Fruit fly (Drosophila melanogaster) whole organism, embryonic: ENCODE data around the gene pico.

Source experiments
- Adf1 ChIP-seq: fragments of 200-800 bp; sonication (Bioruptor generic); IDR thresholded peaks from 2 replicates; pipeline ENCODE4 v1.3.6; 2022; ENCODE audit warnings: missing biosample characterization, missing genetic modification characterization
- B-H1 ChIP-seq: fragments of 200-800 bp; sonication (Bioruptor generic); IDR thresholded peaks from 3 replicates; pipeline ENCODE4 v1.3.6; 2022; ENCODE audit warnings: missing biosample characterization, missing genetic modification characterization
- CG11093 ChIP-seq: fragments of 200-800 bp; sonication (Bioruptor generic); IDR thresholded peaks from 3 replicates; pipeline ENCODE4 v1.3.6; 2022; ENCODE audit warnings: missing biosample characterization, missing genetic modification characterization
- CG11247 ChIP-seq: fragments of 200-800 bp; sonication (Bioruptor generic); IDR thresholded peaks from 2 replicates; pipeline ENCODE4 v1.3.6; 2022; ENCODE audit warnings: missing biosample characterization, missing genetic modification characterization
- CG11398 ChIP-seq: fragments of 200-800 bp; sonication (Bioruptor generic); optimal IDR thresholded peaks from 2 replicates; lab custom pipeline; 2016; ENCODE audit warnings: missing biosample characterization, missing genetic modification characterization
- CG12219 ChIP-seq: fragments of 200-800 bp; sonication (Bioruptor generic); optimal IDR thresholded peaks from 3 replicates; lab custom pipeline; 2018; ENCODE audit warnings: missing biosample characterization, mild to moderate bottlenecking, missing genetic modification characterization
- CG12391 ChIP-seq: fragments of 200-800 bp; sonication (Bioruptor generic); optimal IDR thresholded peaks from 3 replicates; lab custom pipeline; 2018; ENCODE audit warnings: missing biosample characterization, mild to moderate bottlenecking, missing genetic modification characterization, moderate library complexity
- CG14860 ChIP-seq: fragments of 200-800 bp; sonication (Bioruptor generic); IDR thresholded peaks from 3 replicates; pipeline ENCODE4 v1.3.6; 2022; ENCODE audit warnings: missing biosample characterization, missing genetic modification characterization; ENCODE audit not compliant: partially characterized antibody
- CG17359 ChIP-seq: fragments of 200-800 bp; sonication (Bioruptor generic); optimal IDR thresholded peaks from 3 replicates; lab custom pipeline; 2018; ENCODE audit warnings: missing biosample characterization, mild to moderate bottlenecking, missing genetic modification characterization, moderate library complexity
- CG17361 ChIP-seq: fragments of 200-800 bp; sonication (Bioruptor generic); IDR thresholded peaks from 3 replicates; pipeline ENCODE4 v1.3.6; 2022; ENCODE audit warnings: missing biosample characterization, missing genetic modification characterization
- CG17912 ChIP-seq: fragments of 200-800 bp; sonication (Bioruptor generic); optimal IDR thresholded peaks from 2 replicates; lab custom pipeline; 2018; ENCODE audit warnings: missing biosample characterization, mild to moderate bottlenecking, missing genetic modification characterization
- CG18599 ChIP-seq: fragments of 200-800 bp; sonication (Bioruptor generic); optimal IDR thresholded peaks from 3 replicates; lab custom pipeline; 2017; ENCODE audit warnings: missing biosample characterization, missing genetic modification characterization, mild to moderate bottlenecking, moderate library complexity, missing genetic modification reagents
- CG2129 ChIP-seq: fragments of 200-800 bp; sonication (Bioruptor generic); IDR thresholded peaks from 2 replicates; pipeline ENCODE4 v1.3.6; 2022; ENCODE audit warnings: missing biosample characterization, missing genetic modification characterization; ENCODE audit not compliant: partially characterized antibody
- CG2678 ChIP-seq: fragments of 200-800 bp; sonication (Bioruptor generic); optimal IDR thresholded peaks from 3 replicates; lab custom pipeline; 2019; ENCODE audit warnings: missing biosample characterization, mild to moderate bottlenecking, missing genetic modification characterization, moderate library complexity
- CG2889 ChIP-seq: fragments of 200-800 bp; sonication (Bioruptor generic); IDR thresholded peaks from 3 replicates; pipeline ENCODE4 v1.3.6; 2022; ENCODE audit warnings: missing biosample characterization, missing genetic modification characterization
- CG3065 ChIP-seq: fragments of 200-800 bp; sonication (Bioruptor generic); optimal IDR thresholded peaks from 2 replicates; lab custom pipeline; 2016; ENCODE audit warnings: missing biosample characterization, missing genetic modification characterization
- CG4730 ChIP-seq: fragments of 200-800 bp; sonication (Bioruptor generic); IDR thresholded peaks from 2 replicates; pipeline ENCODE4 v1.3.6; 2022; ENCODE audit warnings: missing biosample characterization, missing genetic modification characterization
- CG9817 ChIP-seq: fragments of 200-800 bp; sonication (Bioruptor generic); optimal IDR thresholded peaks from 2 replicates; lab custom pipeline; 2018; ENCODE audit warnings: missing biosample characterization, mild to moderate bottlenecking, missing genetic modification characterization, moderate library complexity
- CTCF ChIP-seq: fragments of 200-800 bp; sonication (Bioruptor generic); optimal IDR thresholded peaks from 2 replicates; lab custom pipeline; 2017; ENCODE audit warnings: missing biosample characterization, mild to moderate bottlenecking, missing genetic modification characterization, moderate library complexity
- Dfd ChIP-seq, 2 experiments: fragments of >200 bp; optimal IDR thresholded peaks; 2 replicates each; lab custom pipeline; 2017; ENCODE audit warnings: missing biosample characterization in 2 of 2, missing genetic modification characterization in 2 of 2
- Drgx ChIP-seq: fragments of 200-800 bp; sonication (Bioruptor generic); IDR thresholded peaks from 2 replicates; pipeline ENCODE4 v1.3.6; 2022; ENCODE audit warnings: missing biosample characterization, missing genetic modification characterization
- HmgD ChIP-seq: fragments of 200-800 bp; sonication (Bioruptor generic); optimal IDR thresholded peaks from 3 replicates; lab custom pipeline; 2016; ENCODE audit warnings: missing biosample characterization, missing genetic modification characterization
- Hmr ChIP-seq: fragments of 200-800 bp; sonication (Bioruptor generic); optimal IDR thresholded peaks from 3 replicates; lab custom pipeline; 2017; ENCODE audit warnings: mild to moderate bottlenecking, missing biosample characterization, missing genetic modification reagents, missing genetic modification characterization
- Hr3 ChIP-seq: fragments of 200-800 bp; sonication (Bioruptor generic); optimal IDR thresholded peaks from 3 replicates; lab custom pipeline; 2016; ENCODE audit warnings: missing biosample characterization, missing genetic modification characterization
- MESR4 ChIP-seq: fragments of 200-800 bp; sonication (Bioruptor generic); optimal IDR thresholded peaks from 2 replicates; lab custom pipeline; 2018; ENCODE audit warnings: missing biosample characterization, mild to moderate bottlenecking, missing genetic modification characterization, moderate library complexity
- MTF-1 ChIP-seq: fragments of 200-800 bp; sonication (Bioruptor generic); optimal IDR thresholded peaks from 2 replicates; lab custom pipeline; 2018; ENCODE audit warnings: missing biosample characterization, mild to moderate bottlenecking, missing genetic modification characterization, borderline replicate concordance
- Mrtf ChIP-seq: fragments of 200-800 bp; sonication (Bioruptor generic); IDR thresholded peaks from 3 replicates; pipeline ENCODE4 v1.3.6; 2022; ENCODE audit warnings: missing biosample characterization, missing genetic modification characterization
- Rx ChIP-seq: fragments of 200-800 bp; sonication (Bioruptor generic); IDR thresholded peaks from 2 replicates; pipeline ENCODE4 v1.3.6; 2022; ENCODE audit warnings: missing biosample characterization, missing genetic modification characterization
- Scr ChIP-seq: fragments of 200-800 bp; sonication (Bioruptor generic); IDR thresholded peaks from 2 replicates; pipeline ENCODE4 v1.3.6; 2022; ENCODE audit warnings: missing biosample characterization, missing genetic modification characterization; ENCODE audit not compliant: partially characterized antibody
- Stat92E ChIP-seq, 3 experiments: fragments of >200 bp in 2 of 3; fragments of 200-800 bp in 1 of 3; sonication (Bioruptor generic) in 1 of 3; optimal IDR thresholded peaks; 2 replicates each; lab custom pipeline; 2017 to 2019; ENCODE audit warnings: missing biosample characterization in 3 of 3, missing genetic modification characterization in 3 of 3, mild to moderate bottlenecking in 1 of 3, moderate library complexity in 1 of 3
- Vsx1 ChIP-seq: fragments of 200-800 bp; sonication (Bioruptor generic); optimal IDR thresholded peaks from 2 replicates; lab custom pipeline; 2017; ENCODE audit warnings: missing biosample characterization, mild to moderate bottlenecking, missing genetic modification characterization, missing genetic modification reagents
- ap ChIP-seq: fragments of 200-800 bp; sonication (Bioruptor generic); IDR thresholded peaks from 2 replicates; pipeline ENCODE4 v1.3.6; 2022; ENCODE audit warnings: missing biosample characterization, missing genetic modification characterization
- ase ChIP-seq: fragments of 200-800 bp; sonication (Bioruptor generic); IDR thresholded peaks from 3 replicates; pipeline ENCODE4 v1.3.6; 2022; ENCODE audit warnings: missing biosample characterization, missing genetic modification characterization
- ci ChIP-seq: fragments of 200-800 bp; sonication (Bioruptor generic); IDR thresholded peaks from 3 replicates; pipeline ENCODE4 v1.3.6; 2022; ENCODE audit warnings: missing biosample characterization, missing genetic modification characterization
- corto ChIP-seq: fragments of 200-800 bp; sonication (Bioruptor generic); optimal IDR thresholded peaks from 2 replicates; lab custom pipeline; 2016; ENCODE audit warnings: missing biosample characterization, mild to moderate bottlenecking, missing genetic modification characterization, moderate library complexity
- dan ChIP-seq: fragments of 200-800 bp; sonication (Bioruptor generic); IDR thresholded peaks from 2 replicates; pipeline ENCODE4 v1.3.6; 2022; ENCODE audit warnings: missing biosample characterization, missing genetic modification characterization
- danr ChIP-seq: fragments of 200-800 bp; sonication (Bioruptor generic); IDR thresholded peaks from 2 replicates; pipeline ENCODE4 v1.3.6; 2022; ENCODE audit warnings: missing biosample characterization, missing genetic modification characterization
- esg ChIP-seq: fragments of 200-800 bp; sonication (Bioruptor generic); conservative IDR thresholded peaks from 2 replicates; pipeline ENCODE4 v1.3.6; 2022; ENCODE audit warnings: missing biosample characterization, missing genetic modification characterization
- exex ChIP-seq: fragments of 200-800 bp; sonication (Bioruptor generic); optimal IDR thresholded peaks from 4 replicates; lab custom pipeline; 2018; ENCODE audit warnings: missing biosample characterization, mild to moderate bottlenecking, missing genetic modification characterization, moderate library complexity
- fd102C ChIP-seq: fragments of 200-800 bp; sonication (Bioruptor generic); optimal IDR thresholded peaks from 2 replicates; lab custom pipeline; 2018; ENCODE audit warnings: missing biosample characterization, mild to moderate bottlenecking, missing genetic modification characterization, moderate library complexity
- gt ChIP-seq: fragments of 200-800 bp; sonication (Bioruptor generic); IDR thresholded peaks from 2 replicates; pipeline ENCODE4 v1.3.6; 2022; ENCODE audit warnings: missing biosample characterization, missing genetic modification characterization
- lola ChIP-seq, 3 experiments: fragments of >200 bp in 2 of 3; fragments of 200-800 bp in 1 of 3; sonication (Bioruptor generic) in 1 of 3; optimal IDR thresholded peaks; 2 replicates each; lab custom pipeline; 2017 to 2019; ENCODE audit warnings: missing biosample characterization in 3 of 3, missing genetic modification characterization in 3 of 3, mild to moderate bottlenecking in 1 of 3, moderate library complexity in 1 of 3
- p53 ChIP-seq: fragments of 200-800 bp; sonication (Bioruptor generic); optimal IDR thresholded peaks from 2 replicates; lab custom pipeline; 2016; ENCODE audit warnings: missing biosample characterization, missing genetic modification characterization
- pan ChIP-seq, 4 experiments: fragments of >200 bp in 3 of 4; fragments of 200-800 bp in 1 of 4; sonication (Bioruptor generic) in 1 of 4; optimal IDR thresholded peaks in 3 of 4; IDR thresholded peaks in 1 of 4; 2 replicates each; pipeline versions ENCODE4 v1.3.6 to Lab custom; 2017 to 2022; ENCODE audit warnings: missing biosample characterization in 2 of 4, missing genetic modification characterization in 2 of 4, mixed read lengths in 1 of 4
- pnt ChIP-seq: fragments of 200-800 bp; sonication (Bioruptor generic); optimal IDR thresholded peaks from 3 replicates; lab custom pipeline; 2016; ENCODE audit warnings: missing biosample characterization, missing genetic modification characterization
- rib ChIP-seq: fragments of 200-800 bp; sonication (Bioruptor generic); IDR thresholded peaks from 2 replicates; pipeline ENCODE4 v1.3.6; 2022; ENCODE audit warnings: missing biosample characterization, missing genetic modification characterization
- ro ChIP-seq: fragments of 200-800 bp; sonication (Bioruptor generic); IDR thresholded peaks from 2 replicates; pipeline ENCODE4 v1.3.6; 2022; ENCODE audit warnings: missing biosample characterization, missing genetic modification characterization
- sens ChIP-seq: fragments of 200-800 bp; sonication (Bioruptor generic); peaks from one replicate; lab custom pipeline; 2016; ENCODE audit warnings: missing biosample characterization, missing genetic modification characterization
- sisA ChIP-seq: fragments of 200-800 bp; sonication (Bioruptor generic); IDR thresholded peaks from 2 replicates; pipeline ENCODE4 v1.3.6; 2022; ENCODE audit warnings: missing biosample characterization, missing genetic modification characterization
- slp2 ChIP-seq: fragments of 200-800 bp; sonication (Bioruptor generic); optimal IDR thresholded peaks from 2 replicates; lab custom pipeline; 2016; ENCODE audit warnings: missing biosample characterization, missing genetic modification characterization

pico gene

dm6 chrX:19850503-19851094 is 1.3 kb downstream of the pico start (continued):
- TF ChIP-seq Vsx1 (GFP tag; lab: Kevin White, UChicago) (no peak), CG3065 (peak; percentile 90), Dfd (GFP tag; optimal IDR thresholded peaks at IDR 0.05; lab: Kevin White, UChicago) (no peak), CG4730 (peak; percentile 80), sens (GFP tag; lab: Kevin White, UChicago) (peak; percentile 99), esg (peak; percentile 83), pnt (GFP tag; lab: Kevin White, UChicago) (peak; percentile 93), Hr3 (GFP tag; lab: Kevin White, UChicago) (peak; percentile 89), CG17359 (tag; lab: Kevin White, UChicago) (peak; percentile 95), exex (no peak), CG14860 (no peak), CG2889 (GFP tag; lab: Robert Waterston, UW) (peak; percentile 66; the same call in 2 of the 3 replicates), ci (GFP tag; lab: Robert Waterston, UW) (peak; percentile 96), CG12391 (tag; lab: Kevin White, UChicago) (peak; percentile 94), CG17361 (GFP tag; lab: Robert Waterston, UW) (peak; percentile 94), CG17912 (GFP tag; lab: Kevin White, UChicago) (no peak), danr (GFP tag; lab: Robert Waterston, UW) (peak; percentile 56), Mrtf (GFP tag; lab: Robert Waterston, UW) (peak; percentile 84), CG12219 (peak; percentile 89), CG11247 (GFP tag; lab: Robert Waterston, UW) (peak; percentile 50), HmgD (GFP tag; lab: Kevin White, UChicago) (peak; percentile 64), CG2129 (no peak), ap (GFP tag; lab: Robert Waterston, UW) (peak; percentile 87), CG18599 (peak; percentile 82), CG9817 (tag; lab: Kevin White, UChicago) (peak; percentile 68), CG11093 (GFP tag; lab: Robert Waterston, UW) (peak; percentile 72), ase (GFP tag; lab: Robert Waterston, UW) (peak; percentile 84), slp2 (GFP tag; lab: Kevin White, UChicago) (peak; percentile 93), ro (peak; percentile 67), dan (GFP tag; lab: Robert Waterston, UW) (peak; percentile 82), MESR4 (GFP tag; lab: Kevin White, UChicago) (peak; percentile 34), Scr (no peak), CTCF (GFP tag; lab: Kevin White, UChicago) (peak; percentile 26), B-H1 (GFP tag; lab: Robert Waterston, UW) (peak; percentile 78), p53 (GFP tag; lab: Kevin White, UChicago) (peak; percentile 78), Hmr (GFP tag; lab: Kevin White, UChicago) (peak; percentile 68), Drgx (GFP tag; lab: Robert Waterston, UW) (peak; percentile 91), gt (GFP tag; lab: Robert Waterston, UW) (peak; percentile 71; the same call in 1 of the 2 replicates), CG11398 (GFP tag; lab: Kevin White, UChicago) (peak; percentile 88), pan (optimal IDR thresholded peaks at IDR 0.05; lab: Kevin White, UChicago) (no peak), pan (GFP tag; optimal IDR thresholded peaks at IDR 0.05 in 1 of 2, IDR thresholded peaks at IDR 0.05 in 1 of 2) (peak in 1 of 2 experiments; percentile 90), Rx (GFP tag; lab: Robert Waterston, UW) (peak; percentile 84), lola (GFP tag; optimal IDR thresholded peaks at IDR 0.05; lab: Kevin White, UChicago) (peak in 1 of 3 experiments; percentile 95), MTF-1 (peak; percentile 81), corto (GFP tag; lab: Kevin White, UChicago) (no peak), Stat92E (GFP tag; optimal IDR thresholded peaks at IDR 0.05; lab: Kevin White, UChicago) (peak in 1 of 3 experiments; percentile 41), rib (GFP tag; lab: Robert Waterston, UW) (no peak), fd102C (peak; percentile 88), Adf1 (GFP tag; lab: Robert Waterston, UW) (no peak), CG2678 (peak; percentile 90), sisA (peak; percentile 93)
